Fruit fly (Drosophila melanogaster) whole organism, embryonic: ENCODE measurements around the gene Hrb98DE.

Experiments
- Atf-2 ChIP-seq: fragments of 200-800 bp; sonication (Bioruptor generic); optimal IDR thresholded peaks from 2 replicates; lab custom pipeline; 2016; ENCODE audit warnings: missing biosample characterization, missing genetic modification characterization
- Awh ChIP-seq: fragments of 200-800 bp; sonication (Bioruptor generic); IDR thresholded peaks from 2 replicates; pipeline ENCODE4, ENCODE4 v1.3.6; 2022; ENCODE audit warnings: missing biosample characterization, missing genetic modification characterization
- C15 ChIP-seq: fragments of 200-800 bp; sonication (Bioruptor generic); IDR thresholded peaks from 3 replicates; pipeline ENCODE4 v1.3.6; 2022; ENCODE audit warnings: missing biosample characterization, missing genetic modification characterization
- CG10543 ChIP-seq: fragments of 200-800 bp; sonication (Bioruptor generic); optimal IDR thresholded peaks from 3 replicates; lab custom pipeline; 2017; ENCODE audit warnings: missing biosample characterization, mild to moderate bottlenecking, missing genetic modification characterization, moderate library complexity
- CG11247 ChIP-seq: fragments of 200-800 bp; sonication (Bioruptor generic); IDR thresholded peaks from 2 replicates; pipeline ENCODE4 v1.3.6; 2022; ENCODE audit warnings: missing biosample characterization, missing genetic modification characterization
- CG12659 ChIP-seq: fragments of 200-800 bp; sonication (Bioruptor generic); optimal IDR thresholded peaks from 3 replicates; lab custom pipeline; 2017; ENCODE audit warnings: mild to moderate bottlenecking, missing biosample characterization, missing genetic modification reagents, missing genetic modification characterization
- CG14441 ChIP-seq: fragments of 200-800 bp; sonication (Bioruptor generic); IDR thresholded peaks from 2 replicates; pipeline ENCODE4 v1.3.6; 2022; ENCODE audit warnings: missing biosample characterization, missing genetic modification characterization
- CG14710 ChIP-seq: fragments of 200-800 bp; sonication (Bioruptor generic); optimal IDR thresholded peaks from 3 replicates; lab custom pipeline; 2019; ENCODE audit warnings: missing biosample characterization, mild to moderate bottlenecking, missing genetic modification characterization, moderate library complexity
- CG14965 ChIP-seq: fragments of 200-800 bp; sonication (Bioruptor generic); optimal IDR thresholded peaks from 2 replicates; lab custom pipeline; 2016; ENCODE audit warnings: missing biosample characterization, missing genetic modification characterization, borderline replicate concordance
- CG1647 ChIP-seq: fragments of 200-800 bp; sonication (Bioruptor generic); optimal IDR thresholded peaks from 3 replicates; lab custom pipeline; 2016; ENCODE audit warnings: missing biosample characterization, missing genetic modification characterization
- CG18476 ChIP-seq: fragments of 200-800 bp; sonication (Bioruptor generic); optimal IDR thresholded peaks from 2 replicates; lab custom pipeline; 2016; ENCODE audit warnings: missing biosample characterization, mild to moderate bottlenecking, missing genetic modification characterization
- CG2712 ChIP-seq: fragments of 200-800 bp; optimal IDR thresholded peaks from 3 replicates; lab custom pipeline; 2019; ENCODE audit warnings: missing biosample characterization, mild to moderate bottlenecking, missing genetic modification characterization, moderate library complexity
- CG2875 ChIP-seq: fragments of 200-800 bp; sonication (Bioruptor generic); optimal IDR thresholded peaks from 2 replicates; lab custom pipeline; 2017; ENCODE audit warnings: missing biosample characterization, mild to moderate bottlenecking, missing genetic modification characterization, missing genetic modification reagents
- CG30431 ChIP-seq: fragments of 200-800 bp; sonication (Bioruptor generic); optimal IDR thresholded peaks from 2 replicates; lab custom pipeline; 2017; ENCODE audit warnings: missing biosample characterization, missing genetic modification characterization
- CG33557 ChIP-seq: fragments of 200-800 bp; sonication (Bioruptor generic); optimal IDR thresholded peaks from 2 replicates; lab custom pipeline; 2019; ENCODE audit warnings: missing biosample characterization, mild to moderate bottlenecking, missing genetic modification characterization, moderate library complexity
- CG34422 ChIP-seq: fragments of 200-800 bp; sonication (Bioruptor generic); IDR thresholded peaks from 3 replicates; pipeline ENCODE4 v1.3.6; 2022; ENCODE audit warnings: missing biosample characterization, missing genetic modification characterization
- CG3995 ChIP-seq: fragments of 200-800 bp; sonication (Bioruptor generic); optimal IDR thresholded peaks from 3 replicates; lab custom pipeline; 2016; ENCODE audit warnings: missing biosample characterization, missing genetic modification characterization
- CG8089 ChIP-seq: fragments of 200-800 bp; sonication (Bioruptor generic); optimal IDR thresholded peaks from 3 replicates; lab custom pipeline; 2016; ENCODE audit warnings: missing biosample characterization, missing genetic modification characterization
- CG8359 ChIP-seq: fragments of 200-800 bp; sonication (Bioruptor generic); optimal IDR thresholded peaks from 2 replicates; lab custom pipeline; 2017; ENCODE audit warnings: missing biosample characterization, mild to moderate bottlenecking, missing genetic modification characterization, borderline replicate concordance
- CrebB ChIP-seq: fragments of 200-800 bp; sonication (Bioruptor generic); optimal IDR thresholded peaks from 3 replicates; lab custom pipeline; 2018; ENCODE audit warnings: missing biosample characterization, mild to moderate bottlenecking, missing genetic modification characterization
- Dbx ChIP-seq: fragments of 200-800 bp; sonication (Bioruptor generic); IDR thresholded peaks from 3 replicates; pipeline ENCODE4 v1.3.6; 2022; ENCODE audit warnings: missing biosample characterization, missing genetic modification characterization
- Doc2 ChIP-seq: fragments of 200-800 bp; sonication (Bioruptor generic); IDR thresholded peaks from 2 replicates; pipeline ENCODE4 v1.3.6; 2022; ENCODE audit warnings: missing biosample characterization, missing genetic modification characterization
- Eip74EF ChIP-seq, 2 experiments: fragments of 200-800 bp in 1 of 2; fragments of >200 bp in 1 of 2; sonication (Bioruptor generic) in 1 of 2; optimal IDR thresholded peaks; 2 replicates each; lab custom pipeline; 2017 to 2019; ENCODE audit warnings: missing biosample characterization in 2 of 2, missing genetic modification characterization in 2 of 2, mild to moderate bottlenecking in 1 of 2, moderate library complexity in 1 of 2
- HmgZ ChIP-seq: fragments of 200-800 bp; sonication (Bioruptor generic); optimal IDR thresholded peaks from 2 replicates; lab custom pipeline; 2018; ENCODE audit warnings: missing biosample characterization, mild to moderate bottlenecking, missing genetic modification characterization
- Hmx ChIP-seq: fragments of 200-800 bp; sonication (Bioruptor generic); optimal IDR thresholded peaks from 2 replicates; lab custom pipeline; 2016; ENCODE audit warnings: missing biosample characterization, missing genetic modification characterization
- MESR4 ChIP-seq: fragments of 200-800 bp; sonication (Bioruptor generic); optimal IDR thresholded peaks from 2 replicates; lab custom pipeline; 2018; ENCODE audit warnings: missing biosample characterization, mild to moderate bottlenecking, missing genetic modification characterization, moderate library complexity
- Med ChIP-seq: fragments of 200-800 bp; sonication (Bioruptor generic); peaks from one replicate; lab custom pipeline; 2016; ENCODE audit warnings: missing biosample characterization, missing genetic modification characterization, mild to moderate bottlenecking, inconsistent platforms, moderate library complexity
- Nf-YA ChIP-seq: fragments of 200-800 bp; sonication (Bioruptor generic); IDR thresholded peaks from 2 replicates; pipeline ENCODE4 v1.3.6; 2022; ENCODE audit warnings: missing biosample characterization, missing genetic modification characterization
- PHDP ChIP-seq: fragments of 200-800 bp; sonication (Bioruptor generic); optimal IDR thresholded peaks from 3 replicates; lab custom pipeline; 2018; ENCODE audit warnings: missing biosample characterization, mild to moderate bottlenecking, missing genetic modification characterization, moderate library complexity
- Sox100B ChIP-seq: fragments of 200-800 bp; sonication (Bioruptor generic); optimal IDR thresholded peaks from 3 replicates; lab custom pipeline; 2018; ENCODE audit warnings: missing biosample characterization, mild to moderate bottlenecking, missing genetic modification characterization
- Taf1 ChIP-seq: fragments of 200-800 bp; sonication (Bioruptor generic); IDR thresholded peaks from 2 replicates; pipeline ENCODE4 v1.3.6; 2022; ENCODE audit warnings: missing biosample characterization, missing genetic modification characterization
- Usf ChIP-seq: fragments of 200-800 bp; sonication (Bioruptor generic); optimal IDR thresholded peaks from 2 replicates; lab custom pipeline; 2017; ENCODE audit warnings: missing genotype, missing biosample characterization, missing genetic modification characterization
- ara ChIP-seq: fragments of 200-800 bp; sonication (Bioruptor generic); IDR thresholded peaks from 2 replicates; pipeline ENCODE4 v1.3.6; 2022; ENCODE audit warnings: missing biosample characterization, missing genetic modification characterization
- ase ChIP-seq: fragments of 200-800 bp; sonication (Bioruptor generic); IDR thresholded peaks from 3 replicates; pipeline ENCODE4 v1.3.6; 2022; ENCODE audit warnings: missing biosample characterization, missing genetic modification characterization
- az2 ChIP-seq: fragments of 200-800 bp; sonication (Bioruptor generic); optimal IDR thresholded peaks from 3 replicates; lab custom pipeline; 2016; ENCODE audit warnings: missing biosample characterization, missing genetic modification characterization
- br ChIP-seq: fragments of >200 bp; optimal IDR thresholded peaks from 2 replicates; lab custom pipeline; 2017
- dm ChIP-seq: fragments of 200-800 bp; sonication (Bioruptor generic); optimal IDR thresholded peaks from 3 replicates; lab custom pipeline; 2016; ENCODE audit warnings: missing biosample characterization, missing genetic modification characterization
- en ChIP-seq: fragments of 200-800 bp; sonication (Bioruptor generic); optimal IDR thresholded peaks from 2 replicates; lab custom pipeline; 2016; ENCODE audit warnings: missing biosample characterization, missing genetic modification characterization
- fd96Cb ChIP-seq: fragments of 200-800 bp; sonication (Bioruptor generic); optimal IDR thresholded peaks from 2 replicates; lab custom pipeline; 2018; ENCODE audit warnings: missing biosample characterization, mild to moderate bottlenecking, missing genetic modification characterization, moderate library complexity
- gsb ChIP-seq: fragments of 200-800 bp; sonication (Bioruptor generic); IDR thresholded peaks from 2 replicates; pipeline ENCODE4 v1.3.6; 2022; ENCODE audit warnings: missing biosample characterization, missing genetic modification characterization
- hth ChIP-seq: fragments of >200 bp; optimal IDR thresholded peaks from 2 replicates; lab custom pipeline; 2017; ENCODE audit warnings: inconsistent platforms
- kay ChIP-seq: fragments of 200-800 bp; sonication (Bioruptor generic); optimal IDR thresholded peaks from 2 replicates; lab custom pipeline; 2016; ENCODE audit warnings: missing biosample characterization, missing genetic modification characterization
- lov ChIP-seq, 2 experiments: fragments of 200-800 bp in 1 of 2; fragments of >200 bp in 1 of 2; sonication (Bioruptor generic) in 1 of 2; IDR thresholded peaks in 1 of 2; optimal IDR thresholded peaks in 1 of 2; 2 replicates in 1 of 2; 3 replicates in 1 of 2; pipeline versions ENCODE4 v1.3.6 to Lab custom; 2017 to 2022; ENCODE audit warnings: missing biosample characterization in 1 of 2, missing genetic modification characterization in 1 of 2
- maf-S ChIP-seq: fragments of 200-800 bp; sonication (Bioruptor generic); optimal IDR thresholded peaks from 2 replicates; lab custom pipeline; 2016; ENCODE audit warnings: missing biosample characterization, missing genetic modification characterization
- nau ChIP-seq: fragments of 200-800 bp; sonication (Bioruptor generic); optimal IDR thresholded peaks from 3 replicates; lab custom pipeline; 2017; ENCODE audit warnings: missing biosample characterization, mild to moderate bottlenecking, missing genetic modification characterization, missing genetic modification reagents
- pnt ChIP-seq: fragments of 200-800 bp; sonication (Bioruptor generic); optimal IDR thresholded peaks from 3 replicates; lab custom pipeline; 2016; ENCODE audit warnings: missing biosample characterization, missing genetic modification characterization
- pros ChIP-seq: fragments of 200-800 bp; sonication (Bioruptor generic); optimal IDR thresholded peaks from 3 replicates; lab custom pipeline; 2019; ENCODE audit warnings: missing biosample characterization, mild to moderate bottlenecking, missing genetic modification characterization, moderate library complexity
- repo ChIP-seq: fragments of 200-800 bp; sonication (Bioruptor generic); optimal IDR thresholded peaks from 2 replicates; lab custom pipeline; 2016; ENCODE audit warnings: missing biosample characterization, missing genetic modification characterization
- tll ChIP-seq, 2 experiments: fragments of 200-800 bp in 1 of 2; fragments of >200 bp in 1 of 2; sonication (Bioruptor generic) in 1 of 2; optimal IDR thresholded peaks; 2 replicates each; lab custom pipeline; 2017 to 2019; ENCODE audit warnings: missing biosample characterization in 2 of 2, missing genetic modification characterization in 2 of 2, mild to moderate bottlenecking in 1 of 2, moderate library complexity in 1 of 2
- toy ChIP-seq: fragments of 200-800 bp; sonication (Bioruptor generic); IDR thresholded peaks from 2 replicates; pipeline ENCODE4 v1.3.6; 2022; ENCODE audit warnings: missing biosample characterization, missing genetic modification characterization
- zen2 ChIP-seq: fragments of 200-800 bp; sonication (Bioruptor generic); IDR thresholded peaks from 3 replicates; pipeline ENCODE4 v1.3.6; 2022; ENCODE audit warnings: missing biosample characterization, missing genetic modification characterization; ENCODE audit not compliant: partially characterized antibody

Hrb98DE gene

DNA sequence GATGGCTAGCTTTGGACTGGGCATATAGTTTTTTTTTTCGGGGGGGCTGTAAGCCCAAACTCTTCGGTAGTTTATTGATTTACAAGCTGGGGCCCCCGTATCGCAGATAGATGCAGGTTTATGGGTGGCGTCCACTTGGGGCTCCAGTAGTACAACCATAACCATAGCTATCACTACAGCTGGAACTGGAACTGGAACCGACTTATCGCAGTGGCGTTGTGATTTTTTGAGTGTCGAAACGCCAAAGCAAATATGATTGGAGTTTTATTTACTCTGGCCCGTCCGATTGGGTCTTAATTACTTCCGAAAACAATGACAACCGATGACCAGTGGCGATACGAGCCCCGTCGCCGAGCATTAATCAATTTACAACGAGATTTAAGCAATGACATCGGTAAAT is 9.2 kb upstream of the Hrb98DE start (continued):
- TF ChIP-seq Atf-2 (GFP tag; lab: Kevin White, UChicago) (no peak), MESR4 (no peak), CrebB (tag; lab: Kevin White, UChicago) (peak; percentile 57), Hmx (GFP tag; lab: Kevin White, UChicago) (no peak), fd96Cb (tag; lab: Kevin White, UChicago) (no peak), az2 (GFP tag; lab: Kevin White, UChicago) (no peak), Sox100B (GFP tag; lab: Kevin White, UChicago) (peak; percentile 66), CG34422 (GFP tag; lab: Robert Waterston, UW) (no peak), CG8089 (GFP tag; lab: Kevin White, UChicago) (peak; percentile 2), CG2875 (GFP tag; lab: Kevin White, UChicago) (peak; percentile 68), Taf1 (no peak), HmgZ (peak; percentile 50), CG30431 (GFP tag; lab: Kevin White, UChicago) (no peak), Med (GFP tag; lab: Kevin White, UChicago) (peak; percentile 76), repo (GFP tag; lab: Kevin White, UChicago) (no peak), nau (GFP tag; lab: Kevin White, UChicago) (peak; percentile 60), CG33557 (GFP tag; lab: Kevin White, UChicago) (peak; percentile 59), Awh (GFP tag; lab: Robert Waterston, UW) (peak; percentile 44; the same call in 1 of the 2 replicates), CG2712 (tag; lab: Kevin White, UChicago) (peak; percentile 3), zen2 (no peak), gsb (GFP tag; lab: Robert Waterston, UW) (0 out of 2 replicates have a peak, but pooled peaks have one; percentile 14), hth (lab: Kevin White, UChicago) (no peak), Usf (GFP tag; lab: Kevin White, UChicago) (no peak), C15 (GFP tag; lab: Robert Waterston, UW) (no peak), pros (GFP tag; lab: Kevin White, UChicago) (no peak), ara (GFP tag; lab: Robert Waterston, UW) (peak; percentile 44; the same call in 1 of the 2 replicates), pnt (GFP tag; lab: Kevin White, UChicago) (no peak), CG18476 (GFP tag; lab: Kevin White, UChicago) (no peak), Dbx (GFP tag; lab: Robert Waterston, UW) (no peak), lov (optimal IDR thresholded peaks at IDR 0.05; lab: Kevin White, UChicago) (no peak), lov (GFP tag; IDR thresholded peaks at IDR 0.05; lab: Robert Waterston, UW) (no peak), CG14710 (tag; lab: Kevin White, UChicago) (peak; percentile 8), br (no peak), dm (GFP tag; lab: Kevin White, UChicago) (no peak), CG1647 (no peak), en (GFP tag; lab: Kevin White, UChicago) (peak; percentile 20), toy (GFP tag; lab: Robert Waterston, UW) (no peak), CG14965 (no peak), CG3995 (GFP tag; lab: Kevin White, UChicago) (no peak), Eip74EF (GFP tag; optimal IDR thresholded peaks at IDR 0.05; lab: Kevin White, UChicago) (peak in 1 of 2 experiments; percentile 31), ase (no peak), CG11247 (peak; percentile 46; the same call in 1 of the 2 replicates), CG10543 (GFP tag; lab: Kevin White, UChicago) (peak; percentile 43), Nf-YA (GFP tag; lab: Robert Waterston, UW) (no peak), CG12659 (GFP tag; lab: Kevin White, UChicago) (peak; percentile 18), CG8359 (GFP tag; lab: Kevin White, UChicago) (peak; percentile 42), maf-S (GFP tag; lab: Kevin White, UChicago) (no peak), kay (GFP tag; lab: Kevin White, UChicago) (no peak), CG14441 (GFP tag; lab: Robert Waterston, UW) (peak; percentile 20; the same call in 1 of the 2 replicates), Doc2 (no peak), PHDP (tag; lab: Kevin White, UChicago) (peak; percentile 63), tll (GFP tag; optimal IDR thresholded peaks at IDR 0.05; lab: Kevin White, UChicago) (no peak)
